Worm (Caenorhabditis elegans) whole organism, young adult: ENCODE data around the gene tmem-218.
A peak's percentile ranks its signal among the peaks of the same experiment; 100 is the strongest.

Experiments used
- C06A6.2 ChIP-seq: fragments of 200-800 bp; sonication (Bioruptor generic); conservative IDR thresholded peaks from 2 replicates; pipeline ENCODE4 v1.3.6; 2022; ENCODE audit warnings: missing genetic modification characterization, missing compliant biosample characterization
- F23B12.7 ChIP-seq: sonication (generic microtip); optimal IDR thresholded peaks from 2 replicates; lab custom pipeline; 2017; ENCODE audit warnings: missing genetic modification characterization, mild to moderate bottlenecking, missing compliant biosample characterization, antibody characterized with exemption, moderate library complexity; ENCODE audit not compliant: insufficient read depth
- F37B4.10 ChIP-seq: fragments of 200-800 bp; sonication (Bioruptor generic); IDR thresholded peaks from 2 replicates; pipeline ENCODE4 v1.3.6; 2022; ENCODE audit warnings: missing genetic modification characterization, missing compliant biosample characterization
- K12H6.12 ChIP-seq: fragments of 200-800 bp; sonication (Bioruptor generic); optimal IDR thresholded peaks from 2 replicates; lab custom pipeline; 2018; ENCODE audit warnings: mild to moderate bottlenecking, missing genetic modification characterization, missing compliant biosample characterization
- ZK185.1 ChIP-seq: sonication (generic microtip); optimal IDR thresholded peaks from 2 replicates; lab custom pipeline; 2016; ENCODE audit warnings: mild to moderate bottlenecking, missing genetic modification characterization, missing compliant biosample characterization; ENCODE audit not compliant: poor library complexity, severe bottlenecking
- atf-7 ChIP-seq: sonication (generic microtip); optimal IDR thresholded peaks from 2 replicates; lab custom pipeline; 2017; ENCODE audit warnings: mild to moderate bottlenecking, missing genetic modification characterization, missing compliant biosample characterization
- athp-1 ChIP-seq: sonication (generic microtip); optimal IDR thresholded peaks from 2 replicates; lab custom pipeline; 2017; ENCODE audit warnings: mild to moderate bottlenecking, missing genetic modification characterization, missing compliant biosample characterization
- bed-2 ChIP-seq: fragments of 200-800 bp; sonication (Bioruptor generic); IDR thresholded peaks from 2 replicates; pipeline ENCODE4 v1.3.6; 2022; ENCODE audit warnings: missing genetic modification reagents, missing genetic modification characterization, missing compliant biosample characterization
- cebp-2 ChIP-seq: fragments of 200-800 bp; sonication (Bioruptor generic); IDR thresholded peaks from 2 replicates; pipeline ENCODE4 v1.3.6; 2022; ENCODE audit warnings: missing genetic modification characterization, missing compliant biosample characterization
- ceh-27 ChIP-seq: fragments of 200-800 bp; sonication (Bioruptor generic); optimal IDR thresholded peaks from 2 replicates; lab custom pipeline; 2018; ENCODE audit warnings: mild to moderate bottlenecking, missing genetic modification characterization, moderate library complexity, missing compliant biosample characterization
- ceh-79 ChIP-seq: sonication (generic microtip); optimal IDR thresholded peaks from 2 replicates; lab custom pipeline; 2017; ENCODE audit warnings: mild to moderate bottlenecking, missing genetic modification characterization, missing compliant biosample characterization
- dpff-1 ChIP-seq: sonication (generic microtip); optimal IDR thresholded peaks from 2 replicates; lab custom pipeline; 2017; ENCODE audit warnings: mild to moderate bottlenecking, missing genetic modification characterization, missing compliant biosample characterization
- egrh-3 ChIP-seq: fragments of 200-800 bp; sonication (Bioruptor generic); IDR thresholded peaks from 2 replicates; pipeline ENCODE4 v1.3.6; 2022; ENCODE audit warnings: missing genetic modification reagents, missing genetic modification characterization, missing compliant biosample characterization
- fkh-3 ChIP-seq: sonication (generic microtip); optimal IDR thresholded peaks from 2 replicates; lab custom pipeline; 2016; ENCODE audit warnings: mild to moderate bottlenecking, missing genetic modification characterization, missing compliant biosample characterization
- hsf-1 ChIP-seq: fragments of 200-800 bp; sonication (Bioruptor generic); IDR thresholded peaks from 2 replicates; pipeline ENCODE4 v1.3.6; 2022; ENCODE audit warnings: missing genetic modification reagents, missing genetic modification characterization, missing compliant biosample characterization
- lin-54 ChIP-seq: fragments of 200-800 bp; sonication (Bioruptor generic); optimal IDR thresholded peaks from 2 replicates; lab custom pipeline; 2018; ENCODE audit warnings: mild to moderate bottlenecking, missing genetic modification characterization, missing compliant biosample characterization
- madf-10 ChIP-seq: sonication (generic microtip); optimal IDR thresholded peaks from 2 replicates; lab custom pipeline; 2016; ENCODE audit warnings: mild to moderate bottlenecking, missing genetic modification characterization, missing compliant biosample characterization
- mes-4 ChIP-seq: sonication (generic microtip); optimal IDR thresholded peaks from 2 replicates; lab custom pipeline; 2016; ENCODE audit warnings: missing genotype, missing genetic modification characterization, missing compliant biosample characterization
- nhr-120 ChIP-seq: fragments of 200-800 bp; sonication (Bioruptor generic); IDR thresholded peaks from 2 replicates; pipeline ENCODE4 v1.3.6; 2022; ENCODE audit warnings: missing genetic modification characterization, missing compliant biosample characterization
- nhr-80 ChIP-seq: sonication (generic microtip); optimal IDR thresholded peaks from 2 replicates; lab custom pipeline; 2016; ENCODE audit warnings: missing genetic modification characterization, missing compliant biosample characterization
- pbrm-1 ChIP-seq: fragments of 200-800 bp; sonication (Bioruptor generic); IDR thresholded peaks from 2 replicates; pipeline ENCODE4 v1.3.6; 2022; ENCODE audit warnings: missing genetic modification reagents, missing genetic modification characterization, missing compliant biosample characterization
- pha-4 ChIP-seq: fragments of 150-350 bp; sonication (generic microtip); optimal IDR thresholded peaks from 2 replicates; lab custom pipeline; 2014; ENCODE audit warnings: missing biosample characterization, missing genetic modification reagents, missing genetic modification characterization
- rec-8 ChIP-seq, 2 experiments: sonication (generic microtip); optimal IDR thresholded peaks; 2 replicates each; lab custom pipeline; 2016; ENCODE audit warnings: mild to moderate bottlenecking in 2 of 2, missing genetic modification characterization in 2 of 2, missing genetic modification reagents in 2 of 2, missing genotype in 2 of 2, missing biosample characterization in 1 of 2, missing compliant biosample characterization in 1 of 2, moderate library complexity in 1 of 2
- repo-1 ChIP-seq: sonication (generic microtip); optimal IDR thresholded peaks from 2 replicates; lab custom pipeline; 2017; ENCODE audit warnings: mild to moderate bottlenecking, missing genetic modification characterization, missing compliant biosample characterization
- sdz-38 ChIP-seq: sonication (generic microtip); optimal IDR thresholded peaks from 2 replicates; lab custom pipeline; 2016; ENCODE audit warnings: missing genotype, missing genetic modification characterization, missing compliant biosample characterization
- sea-2 ChIP-seq: fragments of 200-800 bp; sonication (Bioruptor generic); IDR thresholded peaks from 2 replicates; pipeline ENCODE4 v1.3.6; 2022; ENCODE audit warnings: missing genetic modification characterization, missing compliant biosample characterization
- snpc-1.1 ChIP-seq: sonication (generic microtip); optimal IDR thresholded peaks from 2 replicates; lab custom pipeline; 2017; ENCODE audit warnings: missing genetic modification characterization, mild to moderate bottlenecking, missing compliant biosample characterization, antibody characterized with exemption, moderate library complexity, missing genotype, missing genetic modification reagents; ENCODE audit not compliant: insufficient read depth
- snpc-4 ChIP-seq, 5 experiments: fragments of 150-350 bp in 1 of 5; sonication (generic microtip) in 4 of 5; optimal IDR thresholded peaks; 2 replicates each; lab custom pipeline; 2014 to 2018; ENCODE audit warnings: missing genetic modification characterization in 5 of 5, missing biosample characterization in 3 of 5, antibody characterized with exemption in 2 of 5, mild to moderate bottlenecking in 2 of 5, missing compliant biosample characterization in 2 of 5, missing genotype in 2 of 5, moderate library complexity in 2 of 5, missing genetic modification reagents in 1 of 5
- unc-62 ChIP-seq: fragments of 150-350 bp; optimal IDR thresholded peaks from 2 replicates; lab custom pipeline; 2014; ENCODE audit warnings: missing biosample characterization, missing genetic modification reagents, missing genetic modification characterization
- zfh-2 ChIP-seq: fragments of 200-800 bp; sonication (Bioruptor generic); conservative IDR thresholded peaks from 2 replicates; pipeline ENCODE4 v1.3.6; 2022; ENCODE audit warnings: missing genetic modification reagents, missing genetic modification characterization, missing compliant biosample characterization
- ztf-18 ChIP-seq: sonication (generic microtip); optimal IDR thresholded peaks from 2 replicates; lab custom pipeline; 2016; ENCODE audit warnings: missing genotype, mild to moderate bottlenecking, missing genetic modification characterization, missing compliant biosample characterization
- ztf-22 ChIP-seq: fragments of 200-800 bp; sonication (Bioruptor generic); optimal IDR thresholded peaks from 2 replicates; lab custom pipeline; 2018; ENCODE audit warnings: mild to moderate bottlenecking, missing genetic modification characterization, moderate library complexity, missing compliant biosample characterization
- ztf-26 ChIP-seq: sonication (generic microtip); optimal IDR thresholded peaks from 2 replicates; lab custom pipeline; 2017; ENCODE audit warnings: missing genetic modification characterization, missing compliant biosample characterization

Gene tmem-218

ce11 chrX:17672256-17672655 is 22.8 kb downstream of the tmem-218 start:
- TF ChIP-seq F23B12.7 (tag; lab: Kevin White, UChicago) (no peak), atf-7 (tag; lab: Kevin White, UChicago) (no peak), ztf-26 (tag; lab: Kevin White, UChicago) (no peak), ztf-18 (tag; lab: Kevin White, UChicago) (no peak), rec-8 (tag; optimal IDR thresholded peaks at IDR 0.05; lab: Kevin White, UChicago) (no peak), dpff-1 (tag; lab: Kevin White, UChicago) (no peak), repo-1 (no peak), F37B4.10 (GFP tag; lab: Robert Waterston, UW) (no peak), athp-1 (no peak), madf-10 (tag; lab: Kevin White, UChicago) (no peak), pha-4 (tag; lab: Kevin White, UChicago) (no peak), pbrm-1 (GFP tag; lab: Robert Waterston, UW) (no peak), nhr-80 (tag; lab: Kevin White, UChicago) (no peak), nhr-120 (GFP tag; lab: Robert Waterston, UW) (no peak), cebp-2 (no peak), ZK185.1 (no peak), ceh-27 (GFP tag; lab: Kevin White, UChicago) (no peak)
- TF ChIP-seq, all 124 proteins: peak for 0

- TF ChIP-seq ztf-22 (GFP tag; lab: Kevin White, UChicago) (no peak), egrh-3 (GFP tag; lab: Robert Waterston, UW) (peak; percentile 87), zfh-2 (GFP tag; lab: Robert Waterston, UW) (peak; percentile 73), fkh-3 (peak; percentile 12), bed-2 (GFP tag; lab: Robert Waterston, UW) (no peak)
Observed at ce11 chrX:17674313-17674712, 24.8 kb downstream of the tmem-218 start.

- TF ChIP-seq zfh-2 (GFP tag; lab: Robert Waterston, UW) (peak; percentile 59), snpc-1.1 (no peak), lin-54 (GFP tag; lab: Kevin White, UChicago) (no peak), unc-62 (GFP tag; lab: Kevin White, UChicago) (no peak), ceh-79 (tag; lab: Kevin White, UChicago) (no peak), egrh-3 (GFP tag; lab: Robert Waterston, UW) (peak; percentile 68; the same call in 1 of the 2 replicates)
Observed at ce11 chrX:17675727-17676126, 26.2 kb downstream of the tmem-218 start.

ce11 chrX:17676679-17677078 is 27.2 kb downstream of the tmem-218 start:
- TF ChIP-seq sea-2 (GFP tag; lab: Robert Waterston, UW) (no peak), unc-62 (GFP tag; lab: Kevin White, UChicago) (no peak), mes-4 (tag; lab: Kevin White, UChicago) (no peak), snpc-4 (GFP tag; optimal IDR thresholded peaks at IDR 0.05; lab: Kevin White, UChicago) (no peak), snpc-4 (tag; optimal IDR thresholded peaks at IDR 0.05; lab: Kevin White, UChicago) (no peak), ceh-79 (tag; lab: Kevin White, UChicago) (no peak), C06A6.2 (GFP tag; lab: Robert Waterston, UW) (no peak), zfh-2 (GFP tag; lab: Robert Waterston, UW) (peak; percentile 75)
- TF ChIP-seq, all 124 proteins: peak for 1

ce11 chrX:17681534-17681933 is 32.1 kb downstream of the tmem-218 start:
- no peak for TF ChIP-seq sdz-38 (tag; lab: Kevin White, UChicago)
- TF ChIP-seq K12H6.12 = no peak
- TF ChIP-seq hsf-1 (GFP tag; lab: Robert Waterston, UW) = no peak
